Fruit fly (Drosophila melanogaster): Measurements from ENCODE around the gene CG11878.

DNA sequence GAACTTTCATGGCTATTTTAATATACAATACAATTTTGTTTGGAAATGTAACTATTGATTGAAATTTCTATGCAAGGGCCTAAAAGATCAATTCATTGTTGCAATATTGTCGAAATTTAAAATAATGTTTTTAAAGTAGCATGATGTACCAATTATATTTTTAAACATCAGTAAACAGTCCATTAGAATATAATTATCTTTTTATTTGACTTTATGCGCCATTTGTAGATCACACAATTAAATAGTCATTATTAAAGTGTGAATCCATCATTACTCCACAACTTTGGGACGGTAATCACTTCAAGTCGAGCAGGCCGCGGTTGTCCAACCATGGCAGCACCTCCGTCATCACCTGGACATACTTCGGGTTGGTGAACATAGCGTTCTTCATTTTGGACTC, 37.2 kb downstream of the CG11878 start, which contains the start of gene CG31099:
- TF ChIP-seq ttk (optimal IDR thresholded peaks at IDR 0.05) (no peak), Myc (optimal IDR thresholded peaks at IDR 0.05) (no peak), Sin3A (optimal IDR thresholded peaks at IDR 0.05) (no peak)

Data from Kc167 (cell line).